Worm (Caenorhabditis elegans) whole organism, L4 larva: ENCODE results near the gene fbxa-213.

ENCODE experiments used
- R02D3.7 ChIP-seq: fragments of 150-350 bp; sonication (generic microtip); optimal IDR thresholded peaks from 3 replicates; lab custom pipeline; 2014; ENCODE audit warnings: missing biosample characterization, missing genetic modification characterization
- ama-1 ChIP-seq: fragments of 150-350 bp; optimal IDR thresholded peaks from 2 replicates; lab custom pipeline; 2014; ENCODE audit warnings: inconsistent platforms, mixed read lengths
- ceh-82 ChIP-seq: sonication (generic microtip); optimal IDR thresholded peaks from 2 replicates; lab custom pipeline; 2017; ENCODE audit warnings: missing biosample characterization, missing genetic modification characterization
- egl-27 ChIP-seq: sonication (generic microtip); optimal IDR thresholded peaks from 3 replicates; lab custom pipeline; 2017; ENCODE audit warnings: missing biosample characterization, missing genetic modification reagents, missing genetic modification characterization
- fos-1 ChIP-seq: fragments of 150-350 bp; optimal IDR thresholded peaks from 2 replicates; lab custom pipeline; 2014; ENCODE audit warnings: missing biosample characterization, missing genetic modification characterization
- nhr-10 ChIP-seq: fragments of 150-350 bp; optimal IDR thresholded peaks from 2 replicates; lab custom pipeline; 2014; ENCODE audit warnings: missing biosample characterization, missing genetic modification characterization
- nhr-11 ChIP-seq: fragments of 150-350 bp; optimal IDR thresholded peaks from 2 replicates; lab custom pipeline; 2014; ENCODE audit warnings: missing biosample characterization, missing genetic modification characterization
- nhr-237 ChIP-seq: sonication (generic microtip); optimal IDR thresholded peaks from 2 replicates; lab custom pipeline; 2017; ENCODE audit warnings: missing biosample characterization, missing genetic modification characterization
- nhr-28 ChIP-seq: fragments of 150-350 bp; optimal IDR thresholded peaks from 2 replicates; lab custom pipeline; 2014; ENCODE audit warnings: missing biosample characterization, missing genetic modification characterization
- php-3 ChIP-seq: fragments of 200-800 bp; sonication (Bioruptor generic); IDR thresholded peaks from 2 replicates; pipeline ENCODE4 v1.3.6; 2022; ENCODE audit warnings: missing genetic modification reagents, missing genetic modification characterization, missing compliant biosample characterization
- snpc-1.2 ChIP-seq: fragments of 200-800 bp; sonication (Bioruptor generic); IDR thresholded peaks from 2 replicates; pipeline ENCODE4 v1.3.6; 2022; ENCODE audit warnings: missing genetic modification reagents, missing genetic modification characterization, missing compliant biosample characterization
- snpc-4 ChIP-seq: fragments of 150-350 bp; optimal IDR thresholded peaks from 2 replicates; lab custom pipeline; 2014; ENCODE audit warnings: missing biosample characterization, missing genetic modification characterization
- ztf-11 ChIP-seq: fragments of 150-350 bp; optimal IDR thresholded peaks from 2 replicates; lab custom pipeline; 2014; ENCODE audit warnings: missing biosample characterization, missing genetic modification characterization

DNA sequence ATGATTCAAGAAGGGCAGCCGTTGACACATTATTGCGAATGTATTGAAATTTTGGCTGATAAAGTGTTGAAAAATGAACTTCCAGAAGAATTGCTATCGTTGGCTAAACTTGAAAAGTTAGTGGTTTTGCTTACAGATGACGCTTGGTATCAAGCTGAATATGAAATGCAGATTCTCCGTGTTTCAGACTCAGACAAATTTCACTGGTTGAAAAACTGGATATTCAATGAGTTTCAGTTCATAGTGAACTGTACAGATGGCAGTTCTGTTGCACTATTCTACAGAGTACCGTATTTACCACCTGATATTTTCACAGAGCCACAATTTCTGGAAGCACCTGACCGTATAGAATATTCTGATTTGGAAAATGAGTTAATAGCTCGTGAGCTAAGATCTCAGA, 30.7 kb upstream of the fbxa-213 start:
- no peak for TF ChIP-seq fos-1 (tag; lab: Kevin White, UChicago)
- no peak for TF ChIP-seq ztf-11 (tag; lab: Kevin White, UChicago)
- TF ChIP-seq snpc-1.2 (GFP tag; lab: Robert Waterston, UW): no peak
- TF ChIP-seq nhr-10 (tag; lab: Kevin White, UChicago): no peak
- no peak for TF ChIP-seq snpc-4 (tag; lab: Kevin White, UChicago)
- TF ChIP-seq nhr-28 (tag; lab: Kevin White, UChicago): no peak
- TF ChIP-seq ama-1 (lab: Kevin White, UChicago): no peak
- TF ChIP-seq php-3: no peak
- no peak for TF ChIP-seq nhr-11
- TF ChIP-seq nhr-237 (tag; lab: Kevin White, UChicago): no peak
- TF ChIP-seq egl-27: no peak
- no peak for TF ChIP-seq ceh-82 (tag; lab: Kevin White, UChicago)
- TF ChIP-seq R02D3.7 (tag; lab: Kevin White, UChicago): no peak
